Fruit fly (Drosophila melanogaster) whole organism, embryonic: Measurements from ENCODE around the gene gw.

Source experiments
- Ada2b ChIP-seq: fragments of 200-800 bp; sonication (Bioruptor generic); IDR thresholded peaks from 2 replicates; pipeline ENCODE4 v1.3.6; 2022; ENCODE audit warnings: missing biosample characterization, missing genetic modification characterization
- Awh ChIP-seq: fragments of 200-800 bp; sonication (Bioruptor generic); IDR thresholded peaks from 2 replicates; pipeline ENCODE4, ENCODE4 v1.3.6; 2022; ENCODE audit warnings: missing biosample characterization, missing genetic modification characterization
- BEAF-32 ChIP-seq: fragments of 200-800 bp; sonication (Bioruptor generic); optimal IDR thresholded peaks from 3 replicates; lab custom pipeline; 2017; ENCODE audit warnings: missing biosample characterization, missing genetic modification characterization, mild to moderate bottlenecking, moderate library complexity, missing genetic modification reagents
- CG1024 ChIP-seq: fragments of 200-800 bp; sonication (Bioruptor generic); IDR thresholded peaks from 2 replicates; pipeline ENCODE4 v1.3.6; 2022; ENCODE audit warnings: missing biosample characterization, missing genetic modification characterization
- CG10431 ChIP-seq: fragments of 200-800 bp; sonication (Bioruptor generic); optimal IDR thresholded peaks from 3 replicates; lab custom pipeline; 2018; ENCODE audit warnings: missing biosample characterization, mild to moderate bottlenecking, missing genetic modification characterization
- CG12659 ChIP-seq: fragments of 200-800 bp; sonication (Bioruptor generic); optimal IDR thresholded peaks from 3 replicates; lab custom pipeline; 2017; ENCODE audit warnings: mild to moderate bottlenecking, missing biosample characterization, missing genetic modification reagents, missing genetic modification characterization
- CG13424 ChIP-seq: fragments of 200-800 bp; sonication (Bioruptor generic); optimal IDR thresholded peaks from 2 replicates; lab custom pipeline; 2019; ENCODE audit warnings: missing biosample characterization, mild to moderate bottlenecking, missing genetic modification characterization, moderate library complexity
- CG14710 ChIP-seq: fragments of 200-800 bp; sonication (Bioruptor generic); optimal IDR thresholded peaks from 3 replicates; lab custom pipeline; 2019; ENCODE audit warnings: missing biosample characterization, mild to moderate bottlenecking, missing genetic modification characterization, moderate library complexity
- CG15073 ChIP-seq: fragments of 200-800 bp; sonication (Bioruptor generic); optimal IDR thresholded peaks from 2 replicates; lab custom pipeline; 2016; ENCODE audit warnings: missing biosample characterization, missing genetic modification characterization
- CG15601 ChIP-seq: fragments of 200-800 bp; sonication (Bioruptor generic); optimal IDR thresholded peaks from 3 replicates; lab custom pipeline; 2019; ENCODE audit warnings: missing biosample characterization, mild to moderate bottlenecking, missing genetic modification characterization, moderate library complexity
- CG1602 ChIP-seq: fragments of 200-800 bp; sonication (Bioruptor generic); optimal IDR thresholded peaks from 3 replicates; lab custom pipeline; 2016; ENCODE audit warnings: missing biosample characterization, missing genetic modification characterization
- CG1603 ChIP-seq: fragments of 200-800 bp; sonication (Bioruptor generic); optimal IDR thresholded peaks from 2 replicates; lab custom pipeline; 2019; ENCODE audit warnings: missing biosample characterization, mild to moderate bottlenecking, missing genetic modification characterization, moderate library complexity
- CG17359 ChIP-seq: fragments of 200-800 bp; sonication (Bioruptor generic); optimal IDR thresholded peaks from 3 replicates; lab custom pipeline; 2018; ENCODE audit warnings: missing biosample characterization, mild to moderate bottlenecking, missing genetic modification characterization, moderate library complexity
- CG17361 ChIP-seq: fragments of 200-800 bp; sonication (Bioruptor generic); IDR thresholded peaks from 3 replicates; pipeline ENCODE4 v1.3.6; 2022; ENCODE audit warnings: missing biosample characterization, missing genetic modification characterization
- CG18476 ChIP-seq: fragments of 200-800 bp; sonication (Bioruptor generic); optimal IDR thresholded peaks from 2 replicates; lab custom pipeline; 2016; ENCODE audit warnings: missing biosample characterization, mild to moderate bottlenecking, missing genetic modification characterization
- CG30020 ChIP-seq: fragments of 200-800 bp; optimal IDR thresholded peaks from 2 replicates; lab custom pipeline; 2019; ENCODE audit warnings: missing biosample characterization, mild to moderate bottlenecking, missing genetic modification characterization, moderate library complexity
- CG43689 ChIP-seq: fragments of 200-800 bp; sonication (Bioruptor generic); IDR thresholded peaks from 2 replicates; pipeline ENCODE4 v1.3.6; 2022; ENCODE audit warnings: missing biosample characterization, missing genetic modification characterization
- CG4617 ChIP-seq: fragments of 200-800 bp; sonication (Bioruptor generic); optimal IDR thresholded peaks from 3 replicates; lab custom pipeline; 2016; ENCODE audit warnings: missing biosample characterization, missing genetic modification characterization, borderline replicate concordance
- CG4730 ChIP-seq: fragments of 200-800 bp; sonication (Bioruptor generic); IDR thresholded peaks from 2 replicates; pipeline ENCODE4 v1.3.6; 2022; ENCODE audit warnings: missing biosample characterization, missing genetic modification characterization
- CG8290 ChIP-seq, 3 experiments: fragments of 200-800 bp; sonication (Bioruptor generic); optimal IDR thresholded peaks; 2 replicates each; lab custom pipeline; 2016 to 2019; ENCODE audit warnings: missing biosample characterization in 3 of 3, missing genetic modification characterization in 3 of 3, mild to moderate bottlenecking in 2 of 3, moderate library complexity in 1 of 3
- CG8478 ChIP-seq: fragments of >200 bp; optimal IDR thresholded peaks from 2 replicates; lab custom pipeline; 2018
- CG9437 ChIP-seq: fragments of 200-800 bp; sonication (Bioruptor generic); optimal IDR thresholded peaks from 2 replicates; lab custom pipeline; 2018; ENCODE audit warnings: missing biosample characterization, mild to moderate bottlenecking, missing genetic modification characterization
- CG9797 ChIP-seq: fragments of 200-800 bp; sonication (Bioruptor generic); optimal IDR thresholded peaks from 3 replicates; lab custom pipeline; 2018; ENCODE audit warnings: missing biosample characterization, mild to moderate bottlenecking, missing genetic modification characterization
- D19A ChIP-seq: fragments of 200-800 bp; optimal IDR thresholded peaks from 3 replicates; lab custom pipeline; 2019; ENCODE audit warnings: missing biosample characterization, mild to moderate bottlenecking, missing genetic modification characterization, moderate library complexity
- Gsc ChIP-seq: fragments of 200-800 bp; sonication (Bioruptor generic); IDR thresholded peaks from 2 replicates; pipeline ENCODE4 v1.3.6; 2022; ENCODE audit warnings: missing biosample characterization, missing genetic modification characterization
- HLH54F ChIP-seq: fragments of 200-800 bp; sonication (Bioruptor generic); optimal IDR thresholded peaks from 3 replicates; lab custom pipeline; 2016; ENCODE audit warnings: missing biosample characterization, missing genetic modification characterization
- HmgD ChIP-seq: fragments of 200-800 bp; sonication (Bioruptor generic); optimal IDR thresholded peaks from 3 replicates; lab custom pipeline; 2016; ENCODE audit warnings: missing biosample characterization, missing genetic modification characterization
- Lhr ChIP-seq: fragments of 200-800 bp; sonication (Bioruptor generic); optimal IDR thresholded peaks from 3 replicates; lab custom pipeline; 2017; ENCODE audit warnings: mild to moderate bottlenecking, missing biosample characterization, missing genetic modification reagents, missing genetic modification characterization
- Med ChIP-seq: fragments of 200-800 bp; sonication (Bioruptor generic); peaks from one replicate; lab custom pipeline; 2016; ENCODE audit warnings: missing biosample characterization, missing genetic modification characterization, mild to moderate bottlenecking, inconsistent platforms, moderate library complexity
- Side ChIP-seq: fragments of 200-800 bp; sonication (Bioruptor generic); optimal IDR thresholded peaks from 2 replicates; lab custom pipeline; 2016; ENCODE audit warnings: missing biosample characterization, missing genetic modification characterization
- bbx ChIP-seq: fragments of 200-800 bp; sonication (Bioruptor generic); IDR thresholded peaks from 2 replicates; pipeline ENCODE4 v1.3.6; 2022; ENCODE audit warnings: missing biosample characterization, missing genetic modification characterization; ENCODE audit not compliant: partially characterized antibody
- cg ChIP-seq: fragments of 200-800 bp; sonication (Bioruptor generic); optimal IDR thresholded peaks from 3 replicates; lab custom pipeline; 2019; ENCODE audit warnings: missing biosample characterization, mild to moderate bottlenecking, missing genetic modification characterization, moderate library complexity
- crp ChIP-seq, 2 experiments: fragments of 200-800 bp; sonication (Bioruptor generic); optimal IDR thresholded peaks; 2 replicates in 1 of 2; 3 replicates in 1 of 2; lab custom pipeline; 2017; ENCODE audit warnings: missing biosample characterization in 2 of 2, missing genetic modification characterization in 2 of 2, mild to moderate bottlenecking in 1 of 2, moderate library complexity in 1 of 2
- dmrt11E ChIP-seq: fragments of 200-800 bp; sonication (Bioruptor generic); optimal IDR thresholded peaks from 3 replicates; lab custom pipeline; 2018; ENCODE audit warnings: missing biosample characterization, mild to moderate bottlenecking, missing genetic modification characterization, moderate library complexity
- ham ChIP-seq: fragments of 200-800 bp; sonication (Bioruptor generic); IDR thresholded peaks from 2 replicates; pipeline ENCODE4 v1.3.6; 2022; ENCODE audit warnings: missing biosample characterization, missing genetic modification characterization
- lbe ChIP-seq: fragments of 200-800 bp; sonication (Bioruptor generic); optimal IDR thresholded peaks from 2 replicates; lab custom pipeline; 2016; ENCODE audit warnings: missing biosample characterization, mild to moderate bottlenecking, missing genetic modification characterization
- pfk ChIP-seq: fragments of 200-800 bp; sonication (Bioruptor generic); optimal IDR thresholded peaks from 2 replicates; lab custom pipeline; 2018; ENCODE audit warnings: missing biosample characterization, mild to moderate bottlenecking, missing genetic modification characterization, moderate library complexity
- pum ChIP-seq: fragments of 200-800 bp; sonication (Bioruptor generic); optimal IDR thresholded peaks from 2 replicates; lab custom pipeline; 2016; ENCODE audit warnings: missing biosample characterization, missing genetic modification characterization
- pzg ChIP-seq: fragments of 200-800 bp; sonication (Bioruptor generic); optimal IDR thresholded peaks from 3 replicates; lab custom pipeline; 2018; ENCODE audit warnings: missing biosample characterization, mild to moderate bottlenecking, missing genetic modification characterization, moderate library complexity
- repo ChIP-seq: fragments of 200-800 bp; sonication (Bioruptor generic); optimal IDR thresholded peaks from 2 replicates; lab custom pipeline; 2016; ENCODE audit warnings: missing biosample characterization, missing genetic modification characterization
- row ChIP-seq: fragments of 200-800 bp; sonication (Bioruptor generic); IDR thresholded peaks from 3 replicates; pipeline ENCODE4 v1.3.6; 2022; ENCODE audit warnings: missing biosample characterization, missing genetic modification characterization
- sens ChIP-seq: fragments of 200-800 bp; sonication (Bioruptor generic); peaks from one replicate; lab custom pipeline; 2016; ENCODE audit warnings: missing biosample characterization, missing genetic modification characterization
- sqz ChIP-seq: fragments of 200-800 bp; sonication (Bioruptor generic); optimal IDR thresholded peaks from 3 replicates; lab custom pipeline; 2018; ENCODE audit warnings: missing biosample characterization, mild to moderate bottlenecking, missing genetic modification characterization
- ssp ChIP-seq: fragments of 200-800 bp; sonication (Bioruptor generic); IDR thresholded peaks from 2 replicates; pipeline ENCODE4 v1.3.6; 2022; ENCODE audit warnings: missing biosample characterization, missing genetic modification characterization
- tgo ChIP-seq: fragments of 200-800 bp; sonication (Bioruptor generic); IDR thresholded peaks from 3 replicates; pipeline ENCODE4 v1.3.6; 2022; ENCODE audit warnings: missing biosample characterization, missing genetic modification characterization
- tna ChIP-seq: fragments of 200-800 bp; sonication (Bioruptor generic); IDR thresholded peaks from 2 replicates; pipeline ENCODE4 v1.3.6; 2022; ENCODE audit warnings: missing biosample characterization, missing genetic modification characterization; ENCODE audit not compliant: partially characterized antibody
- trem ChIP-seq: fragments of 200-800 bp; optimal IDR thresholded peaks from 3 replicates; lab custom pipeline; 2019; ENCODE audit warnings: missing biosample characterization, mild to moderate bottlenecking, missing genetic modification characterization, moderate library complexity
- zen ChIP-seq: fragments of 200-800 bp; sonication (Bioruptor generic); optimal IDR thresholded peaks from 3 replicates; lab custom pipeline; 2018; ENCODE audit warnings: missing biosample characterization, mild to moderate bottlenecking, missing genetic modification characterization, moderate library complexity

The gw gene

DNA sequence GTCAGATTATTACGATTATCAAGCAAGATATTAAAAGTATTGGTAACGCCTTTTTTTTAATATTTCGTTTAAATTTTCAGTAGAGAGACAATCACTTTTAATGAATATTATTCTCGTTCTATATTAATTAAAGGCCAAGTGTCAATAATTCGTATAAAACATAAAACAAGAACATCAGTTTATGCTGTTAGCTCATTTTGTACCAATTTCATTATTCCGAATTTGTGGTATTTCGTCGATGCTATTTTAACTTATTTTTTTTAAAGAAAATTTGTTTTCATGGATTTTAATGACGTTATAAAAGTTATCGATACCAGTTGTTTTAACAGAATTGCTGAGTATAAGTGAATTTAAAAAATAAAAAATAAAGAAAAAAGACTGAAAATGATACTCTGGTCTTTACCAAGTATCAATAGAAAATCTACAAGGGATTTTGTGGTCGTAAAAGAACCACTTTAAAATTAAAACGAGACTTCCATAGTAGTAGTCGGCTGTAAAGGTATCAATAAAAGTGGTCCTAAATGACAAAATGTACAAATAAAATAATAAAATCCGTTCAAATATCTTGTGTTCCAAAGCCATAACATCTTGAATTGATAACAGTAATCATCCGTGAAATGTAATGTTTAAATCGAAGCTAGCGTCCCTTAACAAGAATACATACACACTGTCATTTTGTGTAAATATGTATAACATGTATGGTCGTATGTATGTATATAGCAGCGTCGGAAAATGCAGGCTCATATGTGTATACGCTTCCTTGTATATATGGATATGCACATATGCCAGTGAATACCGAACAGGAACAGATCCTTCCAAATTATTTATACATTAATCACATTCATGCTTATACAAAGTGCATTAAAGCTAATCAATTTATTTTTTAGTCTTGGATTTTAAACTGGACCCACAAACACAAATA, 49.7 kb downstream of the gw start, which contains the start of gene Eph:
Eph (plus strand) TSS at position 287 of the 922 bp plus-strand sequence.
- TF ChIP-seq crp (GFP tag; optimal IDR thresholded peaks at IDR 0.05; lab: Kevin White, UChicago) (no peak), CG1603 (tag; lab: Kevin White, UChicago) (peak; percentile 99), Med (GFP tag; lab: Kevin White, UChicago) (peak; percentile 53), pzg (GFP tag; lab: Kevin White, UChicago) (peak; percentile 49), HmgD (GFP tag; lab: Kevin White, UChicago) (no peak), HLH54F (GFP tag; lab: Kevin White, UChicago) (no peak), repo (GFP tag; lab: Kevin White, UChicago) (no peak), D19A (tag; lab: Kevin White, UChicago) (peak; percentile 73), sqz (GFP tag; lab: Kevin White, UChicago) (no peak), Gsc (GFP tag; lab: Robert Waterston, UW) (no peak), zen (tag; lab: Kevin White, UChicago) (peak; percentile 58), CG14710 (tag; lab: Kevin White, UChicago) (peak; percentile 50), ssp (peak; percentile 95), CG30020 (tag; lab: Kevin White, UChicago) (peak; percentile 100), CG1602 (GFP tag; lab: Kevin White, UChicago) (no peak), CG9437 (GFP tag; lab: Kevin White, UChicago) (peak; percentile 45), Side (GFP tag; lab: Kevin White, UChicago) (no peak), cg (peak; percentile 77), CG15601 (tag; lab: Kevin White, UChicago) (no peak), lbe (GFP tag; lab: Kevin White, UChicago) (peak; percentile 36), trem (tag; lab: Kevin White, UChicago) (peak; percentile 18), CG1024 (peak; percentile 96), sens (peak; percentile 66), bbx (GFP tag; lab: Robert Waterston, UW) (no peak), CG8478 (no peak), CG13424 (tag; lab: Kevin White, UChicago) (no peak), BEAF-32 (GFP tag; lab: Kevin White, UChicago) (peak; percentile 50), CG12659 (GFP tag; lab: Kevin White, UChicago) (peak; percentile 52), CG17361 (GFP tag; lab: Robert Waterston, UW) (peak; percentile 27; the same call in 1 of the 3 replicates), ham (GFP tag; lab: Robert Waterston, UW) (no peak), CG18476 (no peak), pfk (peak; percentile 92), Awh (GFP tag; lab: Robert Waterston, UW) (no peak), Ada2b (GFP tag; lab: Robert Waterston, UW) (no peak), tna (GFP tag; lab: Robert Waterston, UW) (no peak), tgo (GFP tag; lab: Robert Waterston, UW) (no peak), CG8290 (GFP tag; optimal IDR thresholded peaks at IDR 0.05; lab: Kevin White, UChicago) (peak; percentile 20), CG8290 (tag; optimal IDR thresholded peaks at IDR 0.05; lab: Kevin White, UChicago) (no peak), CG4617 (peak; percentile 60), CG17359 (peak; percentile 97), CG43689 (GFP tag; lab: Robert Waterston, UW) (no peak), CG15073 (GFP tag; lab: Kevin White, UChicago) (no peak), CG9797 (GFP tag; lab: Kevin White, UChicago) (no peak), dmrt11E (tag; lab: Kevin White, UChicago) (peak; percentile 22), Lhr (GFP tag; lab: Kevin White, UChicago) (peak; percentile 9), CG4730 (GFP tag; lab: Robert Waterston, UW) (no peak), row (GFP tag; lab: Robert Waterston, UW) (peak; percentile 66; the same call in 1 of the 3 replicates), CG10431 (GFP tag; lab: Kevin White, UChicago) (peak; percentile 88), pum (GFP tag; lab: Kevin White, UChicago) (no peak)
